Worm (Caenorhabditis elegans) whole organism, L1 larva: ENCODE measurements around the gene cct-2.

Experiments used
- hlh-17 ChIP-seq: fragments of 200-800 bp; sonication (Bioruptor generic); optimal IDR thresholded peaks from 2 replicates; lab custom pipeline; 2018; ENCODE audit warnings: missing genetic modification characterization, mild to moderate bottlenecking, missing compliant biosample characterization, moderate library complexity, borderline replicate concordance
- mdl-1 ChIP-seq, 2 experiments: fragments of 150-350 bp; optimal IDR thresholded peaks; 2 replicates each; lab custom pipeline; 2014 to 2017; ENCODE audit warnings: missing biosample characterization in 2 of 2, missing genetic modification characterization in 2 of 2, inconsistent platforms in 1 of 2
- nhr-76 ChIP-seq: sonication (generic microtip); optimal IDR thresholded peaks from 2 replicates; lab custom pipeline; 2017; ENCODE audit warnings: missing biosample characterization, missing genetic modification characterization
- unc-30 ChIP-seq: sonication (generic microtip); optimal IDR thresholded peaks from 2 replicates; lab custom pipeline; 2017; ENCODE audit warnings: missing biosample characterization, missing genetic modification characterization

ce11 chrII:8964835-8965234 is 37.3 kb downstream of the cct-2 start, which contains the start of the genes ndub-3 and C18E9.2:
- TF ChIP-seq nhr-76 (tag; lab: Kevin White, UChicago) (no peak), hlh-17 (GFP tag; lab: Kevin White, UChicago) (no peak), unc-30 (no peak), mdl-1 (tag; optimal IDR thresholded peaks at IDR 0.05; lab: Kevin White, UChicago) (peak in 1 of 2 experiments; percentile 24)
